Worm (Caenorhabditis elegans): ENCODE data around the gene F40D4.13.

- TF ChIP-seq hnd-1 (tag; optimal IDR thresholded peaks at IDR 0.05) (no peak), flt-1 (GFP tag; IDR thresholded peaks at IDR 0.05) (no peak), ama-1 (optimal IDR thresholded peaks at IDR 0.05) (no peak), scrt-1 (GFP tag; IDR thresholded peaks at IDR 0.05) (no peak), hmg-4 (GFP tag; optimal IDR thresholded peaks at IDR 0.05) (no peak), hmbx-1 (tag; optimal IDR thresholded peaks at IDR 0.05) (no peak), ceh-13 (GFP tag; optimal IDR thresholded peaks at IDR 0.05) (no peak)
Measured at ce11 chrV:17108310-17108709, 48.7 kb downstream of the F40D4.13 start, which contains the start of gene ZK218.11.
